Fruit fly (Drosophila melanogaster) whole organism, embryonic: ENCODE results near the gene Reg-2.

ENCODE experiments used
- BEAF-32 ChIP-seq: fragments of 200-800 bp; sonication (Bioruptor generic); optimal IDR thresholded peaks from 3 replicates; lab custom pipeline; 2017; ENCODE audit warnings: missing biosample characterization, missing genetic modification characterization, mild to moderate bottlenecking, moderate library complexity, missing genetic modification reagents
- CG10267 ChIP-seq: fragments of 200-800 bp; sonication (Bioruptor generic); optimal IDR thresholded peaks from 2 replicates; lab custom pipeline; 2018; ENCODE audit warnings: missing biosample characterization, mild to moderate bottlenecking, missing genetic modification characterization, moderate library complexity
- CG10321 ChIP-seq: fragments of 200-800 bp; sonication (Bioruptor generic); IDR thresholded peaks from 2 replicates; pipeline ENCODE4 v1.3.6; 2022; ENCODE audit warnings: missing biosample characterization, missing genetic modification characterization
- CG11504 ChIP-seq: fragments of 200-800 bp; sonication (Bioruptor generic); optimal IDR thresholded peaks from 3 replicates; lab custom pipeline; 2019; ENCODE audit warnings: missing biosample characterization, mild to moderate bottlenecking, missing genetic modification characterization, moderate library complexity
- CG1233 ChIP-seq: fragments of 200-800 bp; sonication (Bioruptor generic); optimal IDR thresholded peaks from 4 replicates; lab custom pipeline; 2018; ENCODE audit warnings: missing biosample characterization, mild to moderate bottlenecking, missing genetic modification characterization
- CG13287 ChIP-seq: fragments of 200-800 bp; sonication (Bioruptor generic); IDR thresholded peaks from 2 replicates; pipeline ENCODE4 v1.3.6; 2022; ENCODE audit warnings: missing biosample characterization, missing genetic modification characterization; ENCODE audit not compliant: partially characterized antibody
- CG14441 ChIP-seq: fragments of 200-800 bp; sonication (Bioruptor generic); IDR thresholded peaks from 2 replicates; pipeline ENCODE4 v1.3.6; 2022; ENCODE audit warnings: missing biosample characterization, missing genetic modification characterization
- CG14860 ChIP-seq: fragments of 200-800 bp; sonication (Bioruptor generic); IDR thresholded peaks from 3 replicates; pipeline ENCODE4 v1.3.6; 2022; ENCODE audit warnings: missing biosample characterization, missing genetic modification characterization; ENCODE audit not compliant: partially characterized antibody
- CG1602 ChIP-seq: fragments of 200-800 bp; sonication (Bioruptor generic); optimal IDR thresholded peaks from 3 replicates; lab custom pipeline; 2016; ENCODE audit warnings: missing biosample characterization, missing genetic modification characterization
- CG16779 ChIP-seq: fragments of 200-800 bp; sonication (Bioruptor generic); IDR thresholded peaks from 2 replicates; pipeline ENCODE4 v1.3.6; 2022; ENCODE audit warnings: missing biosample characterization, missing genetic modification characterization
- CG16815 ChIP-seq: fragments of 200-800 bp; sonication (Bioruptor generic); optimal IDR thresholded peaks from 3 replicates; lab custom pipeline; 2017; ENCODE audit warnings: missing biosample characterization, mild to moderate bottlenecking, missing genetic modification characterization
- CG16863 ChIP-seq: fragments of 200-800 bp; sonication (Bioruptor generic); optimal IDR thresholded peaks from 3 replicates; lab custom pipeline; 2016; ENCODE audit warnings: missing biosample characterization, missing genetic modification characterization
- CG17359 ChIP-seq: fragments of 200-800 bp; sonication (Bioruptor generic); optimal IDR thresholded peaks from 3 replicates; lab custom pipeline; 2018; ENCODE audit warnings: missing biosample characterization, mild to moderate bottlenecking, missing genetic modification characterization, moderate library complexity
- CG17361 ChIP-seq: fragments of 200-800 bp; sonication (Bioruptor generic); IDR thresholded peaks from 3 replicates; pipeline ENCODE4 v1.3.6; 2022; ENCODE audit warnings: missing biosample characterization, missing genetic modification characterization
- CG18599 ChIP-seq: fragments of 200-800 bp; sonication (Bioruptor generic); optimal IDR thresholded peaks from 3 replicates; lab custom pipeline; 2017; ENCODE audit warnings: missing biosample characterization, missing genetic modification characterization, mild to moderate bottlenecking, moderate library complexity, missing genetic modification reagents
- CG2678 ChIP-seq: fragments of 200-800 bp; sonication (Bioruptor generic); optimal IDR thresholded peaks from 3 replicates; lab custom pipeline; 2019; ENCODE audit warnings: missing biosample characterization, mild to moderate bottlenecking, missing genetic modification characterization, moderate library complexity
- CG34376 ChIP-seq: fragments of 200-800 bp; sonication (Bioruptor generic); optimal IDR thresholded peaks from 2 replicates; lab custom pipeline; 2018; ENCODE audit warnings: missing biosample characterization, mild to moderate bottlenecking, missing genetic modification characterization
- CG4707 ChIP-seq: fragments of 200-800 bp; sonication (Bioruptor generic); optimal IDR thresholded peaks from 2 replicates; lab custom pipeline; 2018; ENCODE audit warnings: missing biosample characterization, mild to moderate bottlenecking, missing genetic modification characterization, moderate library complexity
- CG4854 ChIP-seq: fragments of 200-800 bp; sonication (Bioruptor generic); optimal IDR thresholded peaks from 2 replicates; lab custom pipeline; 2016; ENCODE audit warnings: missing biosample characterization, missing genetic modification characterization, inconsistent platforms
- CG5245 ChIP-seq: fragments of 200-800 bp; sonication (Bioruptor generic); optimal IDR thresholded peaks from 3 replicates; lab custom pipeline; 2016; ENCODE audit warnings: missing biosample characterization, missing genetic modification characterization
- CG8924 ChIP-seq: fragments of 200-800 bp; optimal IDR thresholded peaks from 3 replicates; lab custom pipeline; 2019; ENCODE audit warnings: missing biosample characterization, mild to moderate bottlenecking, missing genetic modification characterization, moderate library complexity
- CG9727 ChIP-seq: fragments of 200-800 bp; sonication (Bioruptor generic); optimal IDR thresholded peaks from 3 replicates; lab custom pipeline; 2017; ENCODE audit warnings: missing biosample characterization, mild to moderate bottlenecking, missing genetic modification characterization
- CHES-1-like ChIP-seq: fragments of 200-800 bp; sonication (Bioruptor generic); optimal IDR thresholded peaks from 2 replicates; lab custom pipeline; 2016; ENCODE audit warnings: missing biosample characterization, missing genetic modification characterization
- D19B ChIP-seq: fragments of 200-800 bp; sonication (Bioruptor generic); optimal IDR thresholded peaks from 2 replicates; lab custom pipeline; 2017; ENCODE audit warnings: missing biosample characterization, mild to moderate bottlenecking, missing genetic modification characterization
- E2f1 ChIP-seq: fragments of 200-800 bp; sonication (Bioruptor generic); IDR thresholded peaks from 2 replicates; pipeline ENCODE4 v1.3.6; 2022; ENCODE audit warnings: missing biosample characterization, missing genetic modification characterization
- GATAe ChIP-seq: fragments of 200-800 bp; sonication (Bioruptor generic); conservative IDR thresholded peaks from 2 replicates; pipeline ENCODE4 v1.3.6; 2022; ENCODE audit warnings: missing biosample characterization, missing genetic modification characterization
- Gsc ChIP-seq: fragments of 200-800 bp; sonication (Bioruptor generic); IDR thresholded peaks from 2 replicates; pipeline ENCODE4 v1.3.6; 2022; ENCODE audit warnings: missing biosample characterization, missing genetic modification characterization
- H2.0 ChIP-seq: fragments of 200-800 bp; sonication (Bioruptor generic); IDR thresholded peaks from 2 replicates; pipeline ENCODE4 v1.3.6; 2022; ENCODE audit warnings: missing biosample characterization, missing genetic modification characterization
- HLH3B ChIP-seq: fragments of 200-800 bp; sonication (Bioruptor generic); IDR thresholded peaks from 2 replicates; pipeline ENCODE4 v1.3.6; 2022; ENCODE audit warnings: missing biosample characterization, missing genetic modification characterization
- HLHmδ ChIP-seq: fragments of 200-800 bp; sonication (Bioruptor generic); optimal IDR thresholded peaks from 2 replicates; lab custom pipeline; 2018; ENCODE audit warnings: missing biosample characterization, mild to moderate bottlenecking, missing genetic modification characterization, moderate library complexity
- NFAT ChIP-seq: fragments of 200-800 bp; sonication (Bioruptor generic); IDR thresholded peaks from 2 replicates; pipeline ENCODE4 v1.3.6; 2022; ENCODE audit warnings: missing biosample characterization, missing genetic modification characterization
- PHDP ChIP-seq: fragments of 200-800 bp; sonication (Bioruptor generic); optimal IDR thresholded peaks from 3 replicates; lab custom pipeline; 2018; ENCODE audit warnings: missing biosample characterization, mild to moderate bottlenecking, missing genetic modification characterization, moderate library complexity
- Tbp ChIP-seq: fragments of >200 bp; optimal IDR thresholded peaks from 2 replicates; lab custom pipeline; 2018; ENCODE audit warnings: missing biosample characterization, missing genetic modification characterization
- amos ChIP-seq: fragments of 200-800 bp; sonication (Bioruptor generic); IDR thresholded peaks from 2 replicates; pipeline ENCODE4 v1.3.6; 2022; ENCODE audit warnings: missing biosample characterization, missing genetic modification characterization; ENCODE audit not compliant: partially characterized antibody
- ara ChIP-seq: fragments of 200-800 bp; sonication (Bioruptor generic); IDR thresholded peaks from 2 replicates; pipeline ENCODE4 v1.3.6; 2022; ENCODE audit warnings: missing biosample characterization, missing genetic modification characterization
- croc ChIP-seq: fragments of 200-800 bp; sonication (Bioruptor generic); conservative IDR thresholded peaks from 3 replicates; pipeline ENCODE4 v1.3.6; 2022; ENCODE audit warnings: missing biosample characterization, missing genetic modification characterization
- dan ChIP-seq: fragments of 200-800 bp; sonication (Bioruptor generic); IDR thresholded peaks from 2 replicates; pipeline ENCODE4 v1.3.6; 2022; ENCODE audit warnings: missing biosample characterization, missing genetic modification characterization
- dati ChIP-seq: fragments of 200-800 bp; sonication (Bioruptor generic); IDR thresholded peaks from 2 replicates; pipeline ENCODE4 v1.3.6; 2022; ENCODE audit warnings: missing biosample characterization, missing genetic modification characterization
- dimm ChIP-seq: fragments of 200-800 bp; sonication (Bioruptor generic); IDR thresholded peaks from 2 replicates; pipeline ENCODE4 v1.3.6; 2022; ENCODE audit warnings: missing biosample characterization, missing genetic modification characterization
- ewg ChIP-seq: fragments of 200-800 bp; sonication (Bioruptor generic); optimal IDR thresholded peaks from 3 replicates; lab custom pipeline; 2017; ENCODE audit warnings: mild to moderate bottlenecking, missing biosample characterization, missing genetic modification reagents, missing genetic modification characterization
- fd3F ChIP-seq: fragments of 200-800 bp; sonication (Bioruptor generic); optimal IDR thresholded peaks from 2 replicates; lab custom pipeline; 2018; ENCODE audit warnings: missing biosample characterization, mild to moderate bottlenecking, missing genetic modification characterization, moderate library complexity
- fd96Cb ChIP-seq: fragments of 200-800 bp; sonication (Bioruptor generic); optimal IDR thresholded peaks from 2 replicates; lab custom pipeline; 2018; ENCODE audit warnings: missing biosample characterization, mild to moderate bottlenecking, missing genetic modification characterization, moderate library complexity
- ham ChIP-seq: fragments of 200-800 bp; sonication (Bioruptor generic); IDR thresholded peaks from 2 replicates; pipeline ENCODE4 v1.3.6; 2022; ENCODE audit warnings: missing biosample characterization, missing genetic modification characterization
- jumu ChIP-seq: fragments of 200-800 bp; sonication (Bioruptor generic); optimal IDR thresholded peaks from 3 replicates; lab custom pipeline; 2016; ENCODE audit warnings: missing biosample characterization, missing genetic modification characterization
- nerfin-1 ChIP-seq: fragments of 200-800 bp; sonication (Bioruptor generic); optimal IDR thresholded peaks from 3 replicates; lab custom pipeline; 2019; ENCODE audit warnings: missing biosample characterization, mild to moderate bottlenecking, missing genetic modification characterization, moderate library complexity
- pfk ChIP-seq: fragments of 200-800 bp; sonication (Bioruptor generic); optimal IDR thresholded peaks from 2 replicates; lab custom pipeline; 2018; ENCODE audit warnings: missing biosample characterization, mild to moderate bottlenecking, missing genetic modification characterization, moderate library complexity
- sim ChIP-seq: fragments of 200-800 bp; sonication (Bioruptor generic); IDR thresholded peaks from 2 replicates; pipeline ENCODE4 v1.3.6; 2022; ENCODE audit warnings: missing biosample characterization, missing genetic modification characterization
- wek ChIP-seq: fragments of 200-800 bp; sonication (Bioruptor generic); optimal IDR thresholded peaks from 3 replicates; lab custom pipeline; 2018; ENCODE audit warnings: missing biosample characterization, mild to moderate bottlenecking, missing genetic modification characterization, moderate library complexity
- yki ChIP-seq: fragments of >200 bp; optimal IDR thresholded peaks from 3 replicates; lab custom pipeline; 2018

The Reg-2 gene

dm6 chr3L:621097-621967 lies 15.0 kb upstream of the Reg-2 start (continued):
- TF ChIP-seq CG10321 (GFP tag; lab: Robert Waterston, UW) = no peak
- TF ChIP-seq CG14441 (GFP tag; lab: Robert Waterston, UW) = no peak
- TF ChIP-seq fd96Cb (tag; lab: Kevin White, UChicago) = peak; percentile 83
- peak; percentile 64 for TF ChIP-seq jumu
- peak; percentile 87 for TF ChIP-seq CG17361 (GFP tag; lab: Robert Waterston, UW)
- peak; percentile 89 for TF ChIP-seq CG16815 (GFP tag; lab: Kevin White, UChicago)
- peak; percentile 74 for TF ChIP-seq CG1233 (GFP tag; lab: Kevin White, UChicago)
- peak; percentile 95 for TF ChIP-seq CG9727 (GFP tag; lab: Kevin White, UChicago)
- TF ChIP-seq BEAF-32 (GFP tag; lab: Kevin White, UChicago) = no peak
- TF ChIP-seq CG13287 (GFP tag; lab: Robert Waterston, UW) = no peak
- TF ChIP-seq D19B (GFP tag; lab: Kevin White, UChicago) = no peak
- TF ChIP-seq CG16779 (GFP tag; lab: Robert Waterston, UW) = no peak
- peak; percentile 53 for TF ChIP-seq HLH3B (GFP tag; lab: Robert Waterston, UW)
- no peak for TF ChIP-seq CG14860 (GFP tag; lab: Robert Waterston, UW)
- TF ChIP-seq CG4854 (GFP tag; lab: Kevin White, UChicago) = peak; percentile 69
- TF ChIP-seq NFAT (GFP tag; lab: Robert Waterston, UW) = no peak
- TF ChIP-seq CG17359 (tag; lab: Kevin White, UChicago) = peak; percentile 66
- peak; percentile 82 for TF ChIP-seq CG11504 (tag; lab: Kevin White, UChicago)
- peak; percentile 15; the same call in 1 of the 2 replicates for TF ChIP-seq dati
- TF ChIP-seq nerfin-1 = peak; percentile 80
- TF ChIP-seq CG1602 = peak; percentile 82
- no peak for TF ChIP-seq amos (GFP tag; lab: Robert Waterston, UW)
- TF ChIP-seq Gsc (GFP tag; lab: Robert Waterston, UW) = peak; percentile 62
- TF ChIP-seq CG2678 (tag; lab: Kevin White, UChicago) = peak; percentile 70
- TF ChIP-seq GATAe (GFP tag; lab: Robert Waterston, UW) = no peak
- TF ChIP-seq pfk = no peak
- peak; percentile 50; the same call in 1 of the 2 replicates for TF ChIP-seq E2f1 (GFP tag; lab: Robert Waterston, UW)
- peak; percentile 53 for TF ChIP-seq wek
- TF ChIP-seq CG10267 (tag; lab: Kevin White, UChicago) = peak; percentile 89
- TF ChIP-seq fd3F (GFP tag; lab: Kevin White, UChicago) = no peak
- TF ChIP-seq yki (lab: Kevin White, UChicago) = no peak
- peak; percentile 92 for TF ChIP-seq CG8924 (tag; lab: Kevin White, UChicago)
- TF ChIP-seq H2.0 (GFP tag; lab: Robert Waterston, UW) = peak; percentile 57
- peak; percentile 73 for TF ChIP-seq CG16863 (GFP tag; lab: Kevin White, UChicago)
- peak; percentile 75 for TF ChIP-seq CG4707 (GFP tag; lab: Kevin White, UChicago)
- TF ChIP-seq dan (GFP tag; lab: Robert Waterston, UW) = peak; percentile 83
- peak; percentile 84 for TF ChIP-seq croc
- no peak for TF ChIP-seq Tbp (GFP tag; lab: Kevin White, UChicago)
- no peak for TF ChIP-seq sim (GFP tag; lab: Robert Waterston, UW)
- no peak for TF ChIP-seq CG34376 (GFP tag; lab: Kevin White, UChicago)
- TF ChIP-seq ewg (GFP tag; lab: Kevin White, UChicago) = peak; percentile 61
- TF ChIP-seq PHDP = peak; percentile 61
- TF ChIP-seq dimm (GFP tag; lab: Robert Waterston, UW) = peak; percentile 51; the same call in 1 of the 2 replicates
- TF ChIP-seq ham = no peak
- peak; percentile 91 for TF ChIP-seq ara
- TF ChIP-seq CG5245 (GFP tag; lab: Kevin White, UChicago) = peak; percentile 73
- TF ChIP-seq CG18599 = peak; percentile 7
- TF ChIP-seq HLHmδ = peak; percentile 79
- TF ChIP-seq CHES-1-like (GFP tag; lab: Kevin White, UChicago) = peak; percentile 37
